Worm (Caenorhabditis elegans) whole organism, young adult: ENCODE results near the gene pax-3.

ENCODE experiments used
- ama-1 ChIP-seq, 3 experiments: fragments of 150-350 bp in 1 of 3; sonication (generic microtip) in 2 of 3; optimal IDR thresholded peaks; 2 replicates each; lab custom pipeline; 2014 to 2018; ENCODE audit warnings: missing biosample characterization in 2 of 3, missing genetic modification characterization in 2 of 3, missing genetic modification reagents in 2 of 3
- hrde-1 ChIP-seq: sonication (generic microtip); optimal IDR thresholded peaks from 2 replicates; lab custom pipeline; 2016; ENCODE audit warnings: missing genetic modification characterization, mild to moderate bottlenecking, missing compliant biosample characterization, moderate library complexity, missing genotype, missing genetic modification reagents, borderline replicate concordance

DNA sequence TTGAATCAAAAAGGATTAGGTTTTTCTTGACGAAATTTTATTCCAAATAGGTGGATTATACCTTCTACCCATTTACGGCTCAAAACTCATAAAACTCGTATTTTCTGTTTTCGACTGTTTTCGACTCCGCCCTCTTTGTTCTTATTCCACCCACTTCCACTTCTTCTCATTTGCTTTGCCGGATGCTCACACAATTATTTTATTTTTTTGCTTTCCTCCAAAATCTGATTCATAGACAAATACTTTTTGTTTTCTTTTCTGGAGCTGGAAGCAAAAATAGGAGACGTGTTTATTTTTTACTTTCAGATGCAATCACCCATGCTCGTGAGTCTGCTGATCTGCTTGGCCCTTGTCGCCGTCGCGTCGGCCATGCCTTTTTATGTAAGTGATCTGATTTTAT lies 8.7 kb downstream of the pax-3 start, which contains the start of gene nlp-63:
- no peak for TF ChIP-seq ama-1 (optimal IDR thresholded peaks at IDR 0.05; lab: Kevin White, UChicago)
- TF ChIP-seq ama-1 (GFP tag; optimal IDR thresholded peaks at IDR 0.05; lab: Kevin White, UChicago) = no peak
- no peak for TF ChIP-seq hrde-1 (tag; lab: Kevin White, UChicago)
